Worm (Caenorhabditis elegans) whole organism, L3 larva: Measurements from ENCODE around the gene nhr-136.

Experiments used
- R02D3.7 ChIP-seq: fragments of 150-350 bp; optimal IDR thresholded peaks from 2 replicates; lab custom pipeline; 2014; ENCODE audit warnings: missing biosample characterization, missing genetic modification characterization
- ZK546.5 ChIP-seq: sonication (generic microtip); optimal IDR thresholded peaks from 2 replicates; lab custom pipeline; 2017; ENCODE audit warnings: missing biosample characterization, missing genetic modification characterization
- aly-2 ChIP-seq: fragments of 150-350 bp; optimal IDR thresholded peaks from 2 replicates; lab custom pipeline; 2014; ENCODE audit warnings: missing biosample characterization, missing genetic modification characterization
- ceh-16 ChIP-seq: sonication (generic microtip); optimal IDR thresholded peaks from 2 replicates; lab custom pipeline; 2017; ENCODE audit warnings: missing biosample characterization, missing genetic modification characterization
- ceh-28 ChIP-seq: fragments of 150-350 bp; optimal IDR thresholded peaks from 2 replicates; lab custom pipeline; 2014; ENCODE audit warnings: missing biosample characterization, missing genetic modification reagents, missing genetic modification characterization
- daf-12 ChIP-seq: fragments of 150-350 bp; optimal IDR thresholded peaks from 2 replicates; lab custom pipeline; 2014; ENCODE audit warnings: missing biosample characterization, missing genetic modification reagents, missing genetic modification characterization
- egl-5 ChIP-seq: fragments of 150-350 bp; optimal IDR thresholded peaks from 2 replicates; lab custom pipeline; 2017; ENCODE audit warnings: missing biosample characterization, missing genetic modification reagents, missing genetic modification characterization, inconsistent platforms
- elt-1 ChIP-seq: fragments of 150-350 bp; optimal IDR thresholded peaks from 2 replicates; lab custom pipeline; 2014; ENCODE audit warnings: missing biosample characterization, missing genetic modification characterization
- elt-2 ChIP-seq: sonication (generic microtip); optimal IDR thresholded peaks from 2 replicates; lab custom pipeline; 2016; ENCODE audit warnings: missing genetic modification reagents, mild to moderate bottlenecking, missing genetic modification characterization, missing compliant biosample characterization
- elt-3 ChIP-seq, 3 experiments: fragments of 150-350 bp in 1 of 3; sonication (generic microtip) in 2 of 3; optimal IDR thresholded peaks; 2 replicates in 2 of 3; 4 replicates in 1 of 3; lab custom pipeline; 2014 to 2017; ENCODE audit warnings: missing biosample characterization in 3 of 3, missing genetic modification characterization in 3 of 3
- eor-1 ChIP-seq, 2 experiments: fragments of 150-350 bp; optimal IDR thresholded peaks; 2 replicates each; lab custom pipeline; 2014 to 2018; ENCODE audit warnings: missing biosample characterization in 2 of 2, missing genetic modification characterization in 2 of 2
- fkh-10 ChIP-seq: sonication (generic microtip); optimal IDR thresholded peaks from 2 replicates; lab custom pipeline; 2017; ENCODE audit warnings: missing biosample characterization, missing genetic modification reagents, missing genetic modification characterization
- fkh-2 ChIP-seq: fragments of 150-350 bp; optimal IDR thresholded peaks from 2 replicates; lab custom pipeline; 2014; ENCODE audit warnings: missing biosample characterization, missing genetic modification reagents, missing genetic modification characterization
- fos-1 ChIP-seq: fragments of 150-350 bp; optimal IDR thresholded peaks from 2 replicates; lab custom pipeline; 2014; ENCODE audit warnings: missing biosample characterization, missing genetic modification characterization
- jun-1 ChIP-seq: fragments of 150-350 bp; optimal IDR thresholded peaks from 2 replicates; lab custom pipeline; 2014; ENCODE audit warnings: missing biosample characterization, missing genetic modification reagents, missing genetic modification characterization
- lin-15B ChIP-seq: fragments of 150-350 bp; optimal IDR thresholded peaks from 2 replicates; lab custom pipeline; 2014; ENCODE audit warnings: missing biosample characterization, missing genetic modification characterization
- lin-39 ChIP-seq: fragments of 150-350 bp; optimal IDR thresholded peaks from 2 replicates; lab custom pipeline; 2018; ENCODE audit warnings: missing biosample characterization, missing genetic modification reagents, missing genetic modification characterization
- lsy-12 ChIP-seq: sonication (generic microtip); optimal IDR thresholded peaks from 2 replicates; lab custom pipeline; 2016; ENCODE audit warnings: mild to moderate bottlenecking, missing genetic modification characterization, missing compliant biosample characterization
- mdl-1 ChIP-seq: fragments of 150-350 bp; optimal IDR thresholded peaks from 2 replicates; lab custom pipeline; 2014; ENCODE audit warnings: missing biosample characterization, missing genetic modification characterization
- mml-1 ChIP-seq: fragments of 150-350 bp; sonication (generic microtip); optimal IDR thresholded peaks from 3 replicates; lab custom pipeline; 2014; ENCODE audit warnings: missing biosample characterization, missing genetic modification characterization
- nfya-1 ChIP-seq: sonication (generic microtip); optimal IDR thresholded peaks from 2 replicates; lab custom pipeline; 2017; ENCODE audit warnings: missing genetic modification characterization, mild to moderate bottlenecking, missing compliant biosample characterization, antibody characterized with exemption, moderate library complexity; ENCODE audit not compliant: insufficient read depth
- nhr-11 ChIP-seq: fragments of 150-350 bp; optimal IDR thresholded peaks from 2 replicates; lab custom pipeline; 2014; ENCODE audit warnings: missing biosample characterization, missing genetic modification characterization
- nhr-12 ChIP-seq: fragments of 150-350 bp; optimal IDR thresholded peaks from 2 replicates; lab custom pipeline; 2014; ENCODE audit warnings: missing biosample characterization, missing genetic modification characterization
- nhr-23 ChIP-seq: fragments of 150-350 bp; optimal IDR thresholded peaks from 2 replicates; lab custom pipeline; 2014; ENCODE audit warnings: missing biosample characterization, missing genetic modification reagents, missing genetic modification characterization
- nhr-237 ChIP-seq: fragments of 150-350 bp; optimal IDR thresholded peaks from 2 replicates; lab custom pipeline; 2014; ENCODE audit warnings: missing biosample characterization, missing genetic modification characterization
- nhr-25 ChIP-seq: sonication (generic microtip); optimal IDR thresholded peaks from 2 replicates; lab custom pipeline; 2017; ENCODE audit warnings: missing biosample characterization, missing genetic modification characterization
- nhr-28 ChIP-seq: fragments of 150-350 bp; optimal IDR thresholded peaks from 2 replicates; lab custom pipeline; 2014; ENCODE audit warnings: missing biosample characterization, missing genetic modification characterization
- nhr-43 ChIP-seq: sonication (generic microtip); optimal IDR thresholded peaks from 2 replicates; lab custom pipeline; 2016; ENCODE audit warnings: mild to moderate bottlenecking, missing genetic modification characterization, missing compliant biosample characterization; ENCODE audit not compliant: poor library complexity, severe bottlenecking
- nhr-67 ChIP-seq: fragments of 150-350 bp; optimal IDR thresholded peaks from 2 replicates; lab custom pipeline; 2014; ENCODE audit warnings: missing biosample characterization, missing genetic modification characterization
- pha-4 ChIP-seq: fragments of 150-350 bp; optimal IDR thresholded peaks from 2 replicates; lab custom pipeline; 2014; ENCODE audit warnings: missing biosample characterization, missing genetic modification reagents, missing genetic modification characterization
- pqm-1 ChIP-seq: fragments of 150-350 bp; optimal IDR thresholded peaks from 2 replicates; lab custom pipeline; 2017; ENCODE audit warnings: missing biosample characterization, missing genetic modification characterization, inconsistent platforms
- skn-1 ChIP-seq: fragments of 150-350 bp; optimal IDR thresholded peaks from 2 replicates; lab custom pipeline; 2014; ENCODE audit warnings: missing biosample characterization, missing genetic modification characterization
- unc-39 ChIP-seq: sonication (generic microtip); optimal IDR thresholded peaks from 4 replicates; lab custom pipeline; 2017; ENCODE audit warnings: missing biosample characterization, missing genetic modification characterization
- unc-62 ChIP-seq: fragments of 150-350 bp; sonication (generic microtip); optimal IDR thresholded peaks from 4 replicates; lab custom pipeline; 2014; ENCODE audit warnings: missing biosample characterization, missing genetic modification reagents, missing genetic modification characterization
- ztf-11 ChIP-seq: fragments of 150-350 bp; optimal IDR thresholded peaks from 2 replicates; lab custom pipeline; 2014; ENCODE audit warnings: missing biosample characterization, missing genetic modification characterization

The nhr-136 gene

DNA sequence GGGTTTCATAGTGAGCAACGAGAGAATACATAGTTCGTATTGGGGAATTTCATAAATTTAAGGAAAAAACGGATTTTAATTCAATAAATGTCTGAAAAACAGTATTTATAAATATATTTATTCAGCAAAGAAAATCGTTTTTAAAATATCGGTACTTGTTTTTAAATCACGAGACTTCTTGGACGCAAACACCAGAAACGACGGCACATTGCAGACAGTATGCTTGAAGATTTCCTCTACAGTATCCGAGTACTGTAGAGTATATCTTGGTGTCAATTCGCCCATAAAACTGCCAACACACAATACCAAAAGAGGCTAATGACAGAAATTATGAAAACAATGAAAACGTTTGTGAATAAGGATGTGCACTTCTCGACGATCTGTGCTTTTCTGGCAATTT lies 41.1 kb upstream of the nhr-136 start:
- TF ChIP-seq pha-4, result no peak
- TF ChIP-seq elt-2 (tag; lab: Kevin White, UChicago), result no peak
- peak; percentile 5 for TF ChIP-seq lin-15B (tag; lab: Kevin White, UChicago)
- peak; percentile 5 for TF ChIP-seq nfya-1 (tag; lab: Kevin White, UChicago)
- no peak for TF ChIP-seq nhr-67 (tag; lab: Kevin White, UChicago)

DNA sequence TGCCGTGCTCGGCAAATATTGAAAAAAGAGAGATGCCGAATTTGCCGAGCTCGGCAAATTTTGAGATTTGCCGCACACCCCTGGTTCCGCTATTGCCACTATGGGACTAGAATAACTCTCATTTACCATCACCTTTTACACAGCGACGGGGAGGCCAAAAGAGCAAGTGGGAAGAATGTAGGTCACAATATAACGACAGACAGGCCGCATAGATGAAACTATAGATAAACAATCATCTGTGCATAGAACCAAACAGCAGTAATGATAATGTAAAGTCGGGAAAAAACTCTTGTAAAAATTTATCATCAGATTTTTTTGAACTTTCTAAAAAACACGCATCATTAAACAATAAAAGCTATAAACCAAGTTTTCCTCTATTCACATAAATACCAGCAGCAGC lies 38.5 kb upstream of the nhr-136 start, which contains the start of gene kmo-2:
Gene kmo-2 (minus strand): TSS at position 101 of the 400 bp plus-strand sequence.
- no peak for TF ChIP-seq nhr-25 (tag; lab: Kevin White, UChicago)
- no peak for TF ChIP-seq nhr-43
- no peak for TF ChIP-seq fkh-10
- TF ChIP-seq fkh-2, result no peak
- TF ChIP-seq ztf-11 (tag; lab: Kevin White, UChicago), result no peak

DNA sequence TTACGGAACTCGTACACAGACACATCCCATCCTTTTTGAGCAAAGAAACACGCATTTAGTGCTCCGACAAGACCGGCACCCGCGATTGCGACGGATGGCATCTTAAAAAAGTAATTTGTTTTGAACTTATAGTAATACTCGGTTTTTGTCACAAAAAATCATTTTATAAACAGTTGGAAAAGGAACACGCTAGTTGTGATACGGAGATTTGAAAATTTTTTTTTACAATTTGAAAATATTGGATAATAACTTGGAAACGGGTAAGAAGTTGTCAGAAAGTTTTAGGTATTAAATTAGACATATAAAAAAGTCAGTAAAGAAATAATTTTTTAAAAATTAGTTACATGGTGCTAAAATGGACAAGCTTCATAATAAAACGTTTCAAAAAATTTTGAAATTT lies 36.5 kb upstream of the nhr-136 start, which contains the start of gene kmo-1:
Gene kmo-1 (minus strand): TSS at position 101 of the 400 bp plus-strand sequence.
- TF ChIP-seq fkh-10, result no peak
- no peak for TF ChIP-seq unc-62 (GFP tag; lab: Kevin White, UChicago)
- TF ChIP-seq elt-3 (tag; optimal IDR thresholded peaks at IDR 0.05; lab: Kevin White, UChicago), result no peak
- TF ChIP-seq lin-39, result no peak
- TF ChIP-seq unc-39, result no peak
- no peak for TF ChIP-seq nhr-23 (tag; lab: Kevin White, UChicago)
- TF ChIP-seq pha-4, result no peak
- TF ChIP-seq, all 47 proteins: peak for 0

DNA sequence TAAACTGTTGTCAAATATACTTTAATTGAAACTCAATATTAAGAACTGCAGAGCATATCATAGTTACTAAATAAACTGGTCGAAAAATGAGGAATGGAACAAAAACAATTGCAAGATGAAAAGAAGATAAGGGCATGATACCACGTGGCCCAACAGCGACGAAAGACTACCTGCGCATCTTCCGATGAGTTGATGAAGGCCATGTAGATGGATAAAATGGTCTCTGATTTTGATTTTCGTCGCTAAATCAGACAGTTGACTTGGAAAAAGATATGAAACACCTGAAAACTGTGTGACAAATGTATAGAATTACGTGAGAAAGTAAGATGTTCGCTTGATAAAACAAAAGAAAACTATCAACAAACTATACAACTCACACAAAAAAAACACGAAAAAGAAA lies 35.5 kb upstream of the nhr-136 start:
- no peak for TF ChIP-seq fos-1
- peak in 2 of 3 experiments; percentile 12 to 27 for TF ChIP-seq elt-3 (tag; optimal IDR thresholded peaks at IDR 0.05; lab: Kevin White, UChicago)
- TF ChIP-seq nhr-23 (tag; lab: Kevin White, UChicago), result peak; percentile 22
- peak; percentile 58 for TF ChIP-seq nhr-43
- TF ChIP-seq nhr-25 (tag; lab: Kevin White, UChicago), result peak; percentile 85
- peak; percentile 55 for TF ChIP-seq elt-1
- TF ChIP-seq pqm-1 (tag; lab: Kevin White, UChicago), result no peak
- TF ChIP-seq mdl-1, result peak; percentile 1
- no peak for TF ChIP-seq eor-1 (tag; optimal IDR thresholded peaks at IDR 0.05; lab: Kevin White, UChicago)

DNA sequence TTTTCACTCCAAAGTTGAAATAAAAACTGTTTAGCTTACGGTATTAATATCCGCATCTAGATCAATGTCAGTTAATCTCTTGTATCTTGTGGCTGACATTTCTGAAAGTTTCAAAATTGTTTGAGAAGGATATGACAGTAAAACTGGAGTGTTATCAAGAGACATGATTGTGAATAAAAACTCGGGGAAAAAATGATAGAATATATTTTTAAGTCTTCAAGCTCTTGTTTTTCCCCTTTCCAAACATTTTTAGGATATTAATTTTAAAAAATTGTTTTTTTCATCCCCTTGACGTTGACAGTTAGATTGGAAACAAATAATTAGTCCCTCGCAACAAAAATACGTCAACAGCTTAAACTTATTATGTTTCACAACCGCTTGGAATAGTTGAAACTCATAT lies 32.1 kb upstream of the nhr-136 start, which contains the start of gene R07B7.6:
Gene R07B7.6 (minus strand): TSS at position 101 of the 400 bp plus-strand sequence.
- no peak for TF ChIP-seq skn-1 (tag; lab: Kevin White, UChicago)
- no peak for TF ChIP-seq daf-12
- no peak for TF ChIP-seq ZK546.5 (tag; lab: Kevin White, UChicago)
- no peak for TF ChIP-seq nhr-12 (tag; lab: Kevin White, UChicago)
- TF ChIP-seq nhr-237 (tag; lab: Kevin White, UChicago), result no peak
- TF ChIP-seq fos-1, result no peak
- no peak for TF ChIP-seq mdl-1
- TF ChIP-seq mml-1 (tag; lab: Kevin White, UChicago), result no peak
- TF ChIP-seq lin-39, result no peak
- no peak for TF ChIP-seq ceh-28 (tag; lab: Kevin White, UChicago)
- TF ChIP-seq pqm-1 (tag; lab: Kevin White, UChicago), result no peak
- TF ChIP-seq pha-4, result no peak
- TF ChIP-seq nhr-11 (tag; lab: Kevin White, UChicago), result no peak
- TF ChIP-seq nhr-28 (tag; lab: Kevin White, UChicago), result no peak
- no peak for TF ChIP-seq aly-2
- no peak for TF ChIP-seq jun-1 (tag; lab: Kevin White, UChicago)
- TF ChIP-seq eor-1 (tag; optimal IDR thresholded peaks at IDR 0.05; lab: Kevin White, UChicago), result no peak
- no peak for TF ChIP-seq egl-5

DNA sequence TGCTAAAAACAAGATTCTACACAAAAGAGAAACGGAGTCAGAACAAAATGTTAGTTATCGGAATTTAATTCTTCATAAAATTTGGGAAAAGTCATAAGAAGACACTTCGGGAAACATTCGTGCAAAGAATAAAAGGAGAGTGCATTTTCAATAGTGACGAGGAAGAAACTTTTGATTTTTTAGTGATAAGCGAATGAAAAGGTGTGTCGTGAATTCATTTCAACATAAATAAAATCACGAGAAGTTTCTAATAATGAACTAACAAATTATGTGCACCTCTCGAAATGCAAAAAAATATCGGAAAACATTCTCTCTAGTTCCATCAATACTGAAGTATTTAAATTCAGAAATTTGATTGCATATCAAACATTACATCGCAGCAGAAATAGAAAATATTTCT lies 31.0 kb upstream of the nhr-136 start:
- no peak for TF ChIP-seq daf-12
- TF ChIP-seq nhr-237 (tag; lab: Kevin White, UChicago), result no peak
- no peak for TF ChIP-seq nhr-67 (tag; lab: Kevin White, UChicago)
- TF ChIP-seq jun-1 (tag; lab: Kevin White, UChicago), result no peak
- TF ChIP-seq R02D3.7, result no peak
- TF ChIP-seq elt-2 (tag; lab: Kevin White, UChicago), result peak; percentile 68
- TF ChIP-seq lsy-12, result no peak
- TF ChIP-seq ceh-16 (tag; lab: Kevin White, UChicago), result no peak
- TF ChIP-seq nhr-43, result no peak
- TF ChIP-seq pha-4, result peak; percentile 57
- peak; percentile 75 for TF ChIP-seq pqm-1 (tag; lab: Kevin White, UChicago)
